Worm (Caenorhabditis elegans) whole organism, young adult: ENCODE measurements around the gene Y46H3D.8.

Experiments used
- B0019.2 ChIP-seq: fragments of 200-800 bp; sonication (Bioruptor generic); conservative IDR thresholded peaks from 2 replicates; pipeline ENCODE4 v1.3.6; 2022; ENCODE audit warnings: missing genetic modification reagents, missing genetic modification characterization, missing compliant biosample characterization
- F33H1.4 ChIP-seq: fragments of 200-800 bp; sonication (Bioruptor generic); IDR thresholded peaks from 2 replicates; pipeline ENCODE4 v1.3.6; 2022; ENCODE audit warnings: missing genetic modification reagents, missing genetic modification characterization, missing compliant biosample characterization
- F49E8.2 ChIP-seq: sonication (generic microtip); optimal IDR thresholded peaks from 3 replicates; lab custom pipeline; 2017; ENCODE audit warnings: missing genetic modification characterization, mild to moderate bottlenecking, missing compliant biosample characterization, antibody characterized with exemption, moderate library complexity; ENCODE audit not compliant: insufficient read depth
- F55B11.4 ChIP-seq: sonication (generic microtip); optimal IDR thresholded peaks from 2 replicates; lab custom pipeline; 2016; ENCODE audit warnings: missing compliant biosample characterization, missing genetic modification characterization, borderline replicate concordance; ENCODE audit not compliant: insufficient read depth
- F57C9.4 ChIP-seq: sonication (generic microtip); optimal IDR thresholded peaks from 2 replicates; lab custom pipeline; 2017; ENCODE audit warnings: mild to moderate bottlenecking, missing genetic modification characterization, missing compliant biosample characterization
- K11D2.4 ChIP-seq: fragments of 200-800 bp; sonication (Bioruptor generic); IDR thresholded peaks from 2 replicates; pipeline ENCODE4 v1.3.6; 2022; ENCODE audit warnings: missing genetic modification reagents, missing genetic modification characterization, missing compliant biosample characterization
- T07F8.4 ChIP-seq: sonication (generic microtip); optimal IDR thresholded peaks from 2 replicates; lab custom pipeline; 2016; ENCODE audit warnings: mild to moderate bottlenecking, missing genetic modification characterization, moderate library complexity, missing compliant biosample characterization
- T26A5.8 ChIP-seq: sonication (generic microtip); optimal IDR thresholded peaks from 2 replicates; lab custom pipeline; 2016; ENCODE audit warnings: missing genetic modification characterization, missing compliant biosample characterization
- Y53F4B.3 ChIP-seq: fragments of 200-800 bp; sonication (Bioruptor generic); IDR thresholded peaks from 2 replicates; pipeline ENCODE4 v1.3.6; 2022; ENCODE audit warnings: missing genetic modification reagents, missing genetic modification characterization, missing compliant biosample characterization
- Y53G8AR.9 ChIP-seq: fragments of 200-800 bp; sonication (Bioruptor generic); conservative IDR thresholded peaks from 2 replicates; pipeline ENCODE4 v1.3.6; 2022; ENCODE audit warnings: missing genetic modification reagents, missing genetic modification characterization, missing compliant biosample characterization
- aptf-3 ChIP-seq: fragments of 200-800 bp; sonication (Bioruptor generic); IDR thresholded peaks from 2 replicates; pipeline ENCODE4 v1.3.6; 2022; ENCODE audit warnings: missing genetic modification characterization, missing compliant biosample characterization
- athp-1 ChIP-seq: sonication (generic microtip); optimal IDR thresholded peaks from 2 replicates; lab custom pipeline; 2017; ENCODE audit warnings: mild to moderate bottlenecking, missing genetic modification characterization, missing compliant biosample characterization
- ceh-27 ChIP-seq: fragments of 200-800 bp; sonication (Bioruptor generic); optimal IDR thresholded peaks from 2 replicates; lab custom pipeline; 2018; ENCODE audit warnings: mild to moderate bottlenecking, missing genetic modification characterization, moderate library complexity, missing compliant biosample characterization
- chd-7 ChIP-seq: sonication (generic microtip); optimal IDR thresholded peaks from 2 replicates; lab custom pipeline; 2016; ENCODE audit warnings: mild to moderate bottlenecking, missing genetic modification characterization, moderate library complexity, missing compliant biosample characterization
- egl-18 ChIP-seq: fragments of 200-800 bp; sonication (Bioruptor generic); IDR thresholded peaks from 2 replicates; pipeline ENCODE4 v1.3.6; 2022; ENCODE audit warnings: missing genetic modification reagents, missing genetic modification characterization, missing compliant biosample characterization
- egl-44 ChIP-seq: fragments of 200-800 bp; sonication (Bioruptor generic); IDR thresholded peaks from 2 replicates; pipeline ENCODE4 v1.3.6; 2022; ENCODE audit warnings: missing genetic modification reagents, missing genetic modification characterization, missing compliant biosample characterization
- ets-4 ChIP-seq: fragments of 200-800 bp; sonication (Bioruptor generic); optimal IDR thresholded peaks from 2 replicates; lab custom pipeline; 2018; ENCODE audit warnings: mild to moderate bottlenecking, missing genetic modification characterization, missing compliant biosample characterization
- gei-17 ChIP-seq: fragments of 200-800 bp; sonication (Bioruptor generic); optimal IDR thresholded peaks from 2 replicates; lab custom pipeline; 2018; ENCODE audit warnings: mild to moderate bottlenecking, missing genetic modification characterization, missing compliant biosample characterization
- hlh-12 ChIP-seq: sonication (generic microtip); optimal IDR thresholded peaks from 2 replicates; lab custom pipeline; 2016; ENCODE audit warnings: missing genetic modification characterization, missing compliant biosample characterization
- hsf-1 ChIP-seq: fragments of 200-800 bp; sonication (Bioruptor generic); IDR thresholded peaks from 2 replicates; pipeline ENCODE4 v1.3.6; 2022; ENCODE audit warnings: missing genetic modification reagents, missing genetic modification characterization, missing compliant biosample characterization
- let-526 ChIP-seq: fragments of 200-800 bp; sonication (Bioruptor generic); IDR thresholded peaks from 2 replicates; pipeline ENCODE4 v1.3.6; 2022; ENCODE audit warnings: missing genetic modification reagents, missing genetic modification characterization, missing compliant biosample characterization
- lin-26 ChIP-seq: fragments of 200-800 bp; sonication (Bioruptor generic); IDR thresholded peaks from 2 replicates; pipeline ENCODE4 v1.3.6; 2022; ENCODE audit warnings: missing genetic modification reagents, missing genetic modification characterization, missing compliant biosample characterization
- lsy-27 ChIP-seq: sonication (generic microtip); optimal IDR thresholded peaks from 2 replicates; lab custom pipeline; 2017; ENCODE audit warnings: missing genetic modification characterization, mild to moderate bottlenecking, missing compliant biosample characterization, antibody characterized with exemption, missing genotype, borderline replicate concordance; ENCODE audit not compliant: insufficient read depth
- madf-10 ChIP-seq: sonication (generic microtip); optimal IDR thresholded peaks from 2 replicates; lab custom pipeline; 2016; ENCODE audit warnings: mild to moderate bottlenecking, missing genetic modification characterization, missing compliant biosample characterization
- madf-3 ChIP-seq: fragments of 200-800 bp; sonication (Bioruptor generic); IDR thresholded peaks from 2 replicates; pipeline ENCODE4 v1.3.6; 2022; ENCODE audit warnings: missing genetic modification reagents, missing genetic modification characterization, missing compliant biosample characterization
- mcd-1 ChIP-seq: fragments of 200-800 bp; sonication (Bioruptor generic); IDR thresholded peaks from 2 replicates; pipeline ENCODE4 v1.3.6; 2022; ENCODE audit warnings: missing genetic modification reagents, missing genetic modification characterization, missing compliant biosample characterization
- mes-4 ChIP-seq: sonication (generic microtip); optimal IDR thresholded peaks from 2 replicates; lab custom pipeline; 2016; ENCODE audit warnings: missing genotype, missing genetic modification characterization, missing compliant biosample characterization
- rpc-1 ChIP-seq, 2 experiments: fragments of 150-350 bp in 1 of 2; sonication (generic microtip) in 1 of 2; optimal IDR thresholded peaks; 2 replicates each; lab custom pipeline; 2014 to 2018; ENCODE audit warnings: missing biosample characterization in 1 of 2, missing genetic modification characterization in 1 of 2, missing genetic modification reagents in 1 of 2, missing genotype in 1 of 2
- tlf-1 ChIP-seq: fragments of 200-800 bp; sonication (Bioruptor generic); optimal IDR thresholded peaks from 2 replicates; lab custom pipeline; 2018; ENCODE audit warnings: mild to moderate bottlenecking, missing genetic modification characterization, missing compliant biosample characterization
- unc-130 ChIP-seq: sonication (generic microtip); optimal IDR thresholded peaks from 2 replicates; lab custom pipeline; 2016; ENCODE audit warnings: missing genetic modification reagents, missing genetic modification characterization, missing compliant biosample characterization
- ztf-22 ChIP-seq: fragments of 200-800 bp; sonication (Bioruptor generic); optimal IDR thresholded peaks from 2 replicates; lab custom pipeline; 2018; ENCODE audit warnings: mild to moderate bottlenecking, missing genetic modification characterization, moderate library complexity, missing compliant biosample characterization
- ztf-6 ChIP-seq: fragments of 200-800 bp; sonication (Bioruptor generic); IDR thresholded peaks from 2 replicates; pipeline ENCODE4 v1.3.6; 2022; ENCODE audit warnings: missing genetic modification reagents, missing genetic modification characterization, missing compliant biosample characterization

Gene Y46H3D.8

ce11 chrV:1666904-1667303 is 35.9 kb upstream of the Y46H3D.8 start, which contains the start of gene K04F1.8 (continued):
- TF ChIP-seq egl-44 (GFP tag; lab: Robert Waterston, UW), result no peak
- no peak for TF ChIP-seq ztf-6 (GFP tag; lab: Robert Waterston, UW)
- TF ChIP-seq, all 124 proteins: peak for 0

ce11 chrV:1664921-1665320 is 33.9 kb upstream of the Y46H3D.8 start, which contains the start of gene K04F1.9:
Gene K04F1.9, plus strand, starts transcription at chrV:1665221.
- TF ChIP-seq mes-4 (tag; lab: Kevin White, UChicago) (no peak), egl-18 (GFP tag; lab: Robert Waterston, UW) (no peak), mcd-1 (GFP tag; lab: Robert Waterston, UW) (no peak), lsy-27 (no peak), madf-3 (no peak), lin-26 (GFP tag; lab: Robert Waterston, UW) (no peak), ztf-22 (GFP tag; lab: Kevin White, UChicago) (no peak), Y53F4B.3 (GFP tag; lab: Robert Waterston, UW) (no peak), T26A5.8 (tag; lab: Kevin White, UChicago) (no peak), unc-130 (GFP tag; lab: Kevin White, UChicago) (no peak), egl-44 (GFP tag; lab: Robert Waterston, UW) (no peak), hlh-12 (tag; lab: Kevin White, UChicago) (no peak), F55B11.4 (tag; lab: Kevin White, UChicago) (no peak), aptf-3 (GFP tag; lab: Robert Waterston, UW) (no peak), let-526 (GFP tag; lab: Robert Waterston, UW) (no peak)

- TF ChIP-seq F33H1.4 (GFP tag; lab: Robert Waterston, UW) (no peak), Y53G8AR.9 (GFP tag; lab: Robert Waterston, UW) (no peak), tlf-1 (no peak), hsf-1 (GFP tag; lab: Robert Waterston, UW) (0 out of 2 replicates have a peak, but pooled peaks have one; percentile 32)
- TF ChIP-seq, all 124 proteins: peak for 1
Observed at ce11 chrV:1662270-1662669, 31.2 kb upstream of the Y46H3D.8 start, which contains the start of gene irld-40. Gene irld-40, plus strand, starts transcription at chrV:1662570.

- TF ChIP-seq ceh-27 (GFP tag; lab: Kevin White, UChicago), result no peak
- TF ChIP-seq aptf-3 (GFP tag; lab: Robert Waterston, UW), result no peak
- TF ChIP-seq B0019.2, result no peak
- no peak for TF ChIP-seq T07F8.4 (tag; lab: Kevin White, UChicago)
- no peak for TF ChIP-seq gei-17
- TF ChIP-seq madf-10 (tag; lab: Kevin White, UChicago), result no peak
- no peak for TF ChIP-seq athp-1 (tag; lab: Kevin White, UChicago)
- no peak for TF ChIP-seq chd-7 (tag; lab: Kevin White, UChicago)
- no peak for TF ChIP-seq Y53F4B.3 (GFP tag; lab: Robert Waterston, UW)
- no peak for TF ChIP-seq rpc-1 (optimal IDR thresholded peaks at IDR 0.05; lab: Kevin White, UChicago)
- no peak for TF ChIP-seq rpc-1 (tag; optimal IDR thresholded peaks at IDR 0.05; lab: Kevin White, UChicago)
- no peak for TF ChIP-seq K11D2.4
- TF ChIP-seq ets-4 (GFP tag; lab: Kevin White, UChicago), result no peak
- no peak for TF ChIP-seq lsy-27
- TF ChIP-seq F57C9.4 (tag; lab: Kevin White, UChicago), result no peak
- no peak for TF ChIP-seq F49E8.2 (tag; lab: Kevin White, UChicago)
Observed at ce11 chrV:1654845-1655244, 23.8 kb upstream of the Y46H3D.8 start, which contains the start of gene irld-11. Gene irld-11, plus strand, starts transcription at chrV:1655145.
